Fruit fly (Drosophila melanogaster): ENCODE results near the gene CG33299.
A peak's percentile ranks its signal among the peaks of the same experiment; 100 is the strongest.

Gene CG33299

dm6 chr2L:9656300-9656699 is at the start of gene CG33299:
Gene CG33299, plus strand, starts transcription at chr2L:9656600.
- TF ChIP-seq CG14655 (GFP tag; optimal IDR thresholded peaks at IDR 0.05) (no peak), CG15710 (tag; optimal IDR thresholded peaks at IDR 0.05) (no peak), CG8301 (tag; optimal IDR thresholded peaks at IDR 0.05) (no peak), rn (GFP tag; IDR thresholded peaks at IDR 0.05) (no peak), Pif1B (GFP tag; optimal IDR thresholded peaks at IDR 0.05) (no peak), CG9948 (tag; optimal IDR thresholded peaks at IDR 0.05) (no peak), D1 (tag; optimal IDR thresholded peaks at IDR 0.05) (no peak), Snoo (tag; optimal IDR thresholded peaks at IDR 0.05) (no peak), CG4496 (GFP tag; IDR thresholded peaks at IDR 0.05) (no peak), CG32121 (GFP tag; IDR thresholded peaks at IDR 0.05) (no peak), fd96Ca (GFP tag; IDR thresholded peaks at IDR 0.05) (no peak), CG8159 (tag; optimal IDR thresholded peaks at IDR 0.05) (no peak), CG12605 (GFP tag; IDR thresholded peaks at IDR 0.05) (no peak), CG34367 (tag; optimal IDR thresholded peaks at IDR 0.05) (no peak), Pif1A (GFP tag; optimal IDR thresholded peaks at IDR 0.05) (no peak), gl (tag; optimal IDR thresholded peaks at IDR 0.05) (no peak), EcR (GFP tag; optimal IDR thresholded peaks at IDR 0.05) (no peak), CG13204 (GFP tag; optimal IDR thresholded peaks at IDR 0.05) (no peak), CG17806 (tag; optimal IDR thresholded peaks at IDR 0.05) (no peak), CG10348 (GFP tag; IDR thresholded peaks at IDR 0.05) (no peak)

dm6 chr2L:9607997-9608563 is 48.3 kb upstream of the CG33299 start, which contains the start of gene gcm2:
Gene gcm2, plus strand, starts transcription at chr2L:9608562.
- no peak for TF ChIP-seq rn (GFP tag; IDR thresholded peaks at IDR 0.05)
- TF ChIP-seq CG13204 (GFP tag; optimal IDR thresholded peaks at IDR 0.05) = peak; percentile 10
- TF ChIP-seq CG32121 (GFP tag; IDR thresholded peaks at IDR 0.05) = no peak
- TF ChIP-seq Snoo (tag; optimal IDR thresholded peaks at IDR 0.05) = no peak

dm6 chr2L:9609337-9609856 is 47.0 kb upstream of the CG33299 start:
- no peak for TF ChIP-seq CG9948 (tag; optimal IDR thresholded peaks at IDR 0.05)
- no peak for TF ChIP-seq fd96Ca (GFP tag; IDR thresholded peaks at IDR 0.05)
- no peak for TF ChIP-seq D1 (tag; optimal IDR thresholded peaks at IDR 0.05)
- TF ChIP-seq CG8159 (tag; optimal IDR thresholded peaks at IDR 0.05) = no peak
- TF ChIP-seq CG8301 (tag; optimal IDR thresholded peaks at IDR 0.05) = no peak
- no peak for TF ChIP-seq rn (GFP tag; IDR thresholded peaks at IDR 0.05)
- TF ChIP-seq CG32121 (GFP tag; IDR thresholded peaks at IDR 0.05) = no peak
- TF ChIP-seq CG15710 (tag; optimal IDR thresholded peaks at IDR 0.05) = no peak
- TF ChIP-seq Snoo (tag; optimal IDR thresholded peaks at IDR 0.05) = no peak
- TF ChIP-seq Pif1A (GFP tag; optimal IDR thresholded peaks at IDR 0.05) = no peak
- no peak for TF ChIP-seq CG34367 (tag; optimal IDR thresholded peaks at IDR 0.05)
- TF ChIP-seq CG14655 (GFP tag; optimal IDR thresholded peaks at IDR 0.05) = no peak
- no peak for TF ChIP-seq Ets98B (GFP tag; IDR thresholded peaks at IDR 0.05)

DNA sequence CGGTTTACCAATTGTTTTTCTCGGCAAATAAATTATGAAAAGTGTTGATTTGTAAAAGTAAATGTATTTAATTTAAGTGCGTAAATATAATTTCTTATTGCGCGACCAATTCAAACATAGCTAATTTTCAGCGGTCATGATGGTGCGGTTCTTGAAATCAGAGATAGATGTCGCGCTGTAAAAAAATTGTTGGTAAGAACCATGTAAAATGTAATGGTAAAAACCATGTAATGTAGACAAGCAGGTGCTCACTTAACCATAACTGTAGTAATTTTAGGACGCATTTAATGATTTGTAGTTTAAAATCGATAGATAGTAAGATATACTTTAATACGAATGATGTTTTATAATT is 43.8 kb upstream of the CG33299 start:
- no peak for TF ChIP-seq CG15710 (tag; optimal IDR thresholded peaks at IDR 0.05)
- TF ChIP-seq CG9948 (tag; optimal IDR thresholded peaks at IDR 0.05) = no peak
- no peak for TF ChIP-seq CG34367 (tag; optimal IDR thresholded peaks at IDR 0.05)
- TF ChIP-seq Pif1A (GFP tag; optimal IDR thresholded peaks at IDR 0.05) = no peak
- no peak for TF ChIP-seq D1 (tag; optimal IDR thresholded peaks at IDR 0.05)
- TF ChIP-seq CG32121 (GFP tag; IDR thresholded peaks at IDR 0.05) = no peak
- TF ChIP-seq CG17806 (tag; optimal IDR thresholded peaks at IDR 0.05) = no peak
- no peak for TF ChIP-seq CG14655 (GFP tag; optimal IDR thresholded peaks at IDR 0.05)
- TF ChIP-seq CG13204 (GFP tag; optimal IDR thresholded peaks at IDR 0.05) = no peak
- TF ChIP-seq gl (tag; optimal IDR thresholded peaks at IDR 0.05) = no peak
- no peak for TF ChIP-seq CG8159 (tag; optimal IDR thresholded peaks at IDR 0.05)
- no peak for TF ChIP-seq CG10348 (GFP tag; IDR thresholded peaks at IDR 0.05)
- no peak for TF ChIP-seq Ets98B (GFP tag; IDR thresholded peaks at IDR 0.05)
- TF ChIP-seq rn (GFP tag; IDR thresholded peaks at IDR 0.05) = no peak
- no peak for TF ChIP-seq CG8301 (tag; optimal IDR thresholded peaks at IDR 0.05)
- TF ChIP-seq CG4496 (GFP tag; IDR thresholded peaks at IDR 0.05) = no peak
- no peak for TF ChIP-seq Snoo (tag; optimal IDR thresholded peaks at IDR 0.05)
- TF ChIP-seq EcR (GFP tag; optimal IDR thresholded peaks at IDR 0.05) = no peak
- no peak for TF ChIP-seq Pif1B (GFP tag; optimal IDR thresholded peaks at IDR 0.05)

- TF ChIP-seq Snoo (tag; optimal IDR thresholded peaks at IDR 0.05) = peak; percentile 16
- TF ChIP-seq D1 (tag; optimal IDR thresholded peaks at IDR 0.05) = no peak
- TF ChIP-seq CG8301 (tag; optimal IDR thresholded peaks at IDR 0.05) = no peak
- TF ChIP-seq CG13204 (GFP tag; optimal IDR thresholded peaks at IDR 0.05) = peak; percentile 40
- no peak for TF ChIP-seq gl (tag; optimal IDR thresholded peaks at IDR 0.05)
- peak; percentile 57 for TF ChIP-seq CG4496 (GFP tag; IDR thresholded peaks at IDR 0.05)
- no peak for TF ChIP-seq CG34367 (tag; optimal IDR thresholded peaks at IDR 0.05)
- TF ChIP-seq CG15710 (tag; optimal IDR thresholded peaks at IDR 0.05) = no peak
- no peak for TF ChIP-seq fd96Ca (GFP tag; IDR thresholded peaks at IDR 0.05)
- TF ChIP-seq CG8159 (tag; optimal IDR thresholded peaks at IDR 0.05) = no peak
- TF ChIP-seq EcR (GFP tag; optimal IDR thresholded peaks at IDR 0.05) = no peak
- TF ChIP-seq CG10348 (GFP tag; IDR thresholded peaks at IDR 0.05) = no peak
- TF ChIP-seq Ets98B (GFP tag; IDR thresholded peaks at IDR 0.05) = peak; percentile 46; the same call in 1 of the 2 replicates
- TF ChIP-seq CG14655 (GFP tag; optimal IDR thresholded peaks at IDR 0.05) = no peak
- peak; percentile 23 for TF ChIP-seq Pif1B (GFP tag; optimal IDR thresholded peaks at IDR 0.05)
- no peak for TF ChIP-seq rn (GFP tag; IDR thresholded peaks at IDR 0.05)
- TF ChIP-seq CG9948 (tag; optimal IDR thresholded peaks at IDR 0.05) = no peak
- no peak for TF ChIP-seq CG17806 (tag; optimal IDR thresholded peaks at IDR 0.05)
- TF ChIP-seq CG32121 (GFP tag; IDR thresholded peaks at IDR 0.05) = no peak
- TF ChIP-seq Pif1A (GFP tag; optimal IDR thresholded peaks at IDR 0.05) = peak; percentile 21
- TF ChIP-seq CG12605 (GFP tag; IDR thresholded peaks at IDR 0.05) = peak; percentile 55; the same call in 1 of the 2 replicates
Observed at dm6 chr2L:9613006-9613690, 43.3 kb upstream of the CG33299 start, which contains the start of gene Trx2. Gene Trx2, plus strand, starts transcription at chr2L:9613166.

Measured in whole organism, pupa.